Worm (Caenorhabditis elegans) whole organism, L3 larva: ENCODE measurements around the gene F57G9.7.
"Not testable (repeated sequence)": the region's sequence is repeated elsewhere in the genome, so short reads cannot be mapped to it uniquely, and the experiment has no call there.

Experiments
- R02D3.7 ChIP-seq: fragments of 150-350 bp; optimal IDR thresholded peaks from 2 replicates; lab custom pipeline; 2014; ENCODE audit warnings: missing biosample characterization, missing genetic modification characterization
- ZK546.5 ChIP-seq: sonication (generic microtip); optimal IDR thresholded peaks from 2 replicates; lab custom pipeline; 2017; ENCODE audit warnings: missing biosample characterization, missing genetic modification characterization
- aly-2 ChIP-seq: fragments of 150-350 bp; optimal IDR thresholded peaks from 2 replicates; lab custom pipeline; 2014; ENCODE audit warnings: missing biosample characterization, missing genetic modification characterization
- ceh-16 ChIP-seq: sonication (generic microtip); optimal IDR thresholded peaks from 2 replicates; lab custom pipeline; 2017; ENCODE audit warnings: missing biosample characterization, missing genetic modification characterization
- ceh-28 ChIP-seq: fragments of 150-350 bp; optimal IDR thresholded peaks from 2 replicates; lab custom pipeline; 2014; ENCODE audit warnings: missing biosample characterization, missing genetic modification reagents, missing genetic modification characterization
- ceh-9 ChIP-seq: sonication (generic microtip); optimal IDR thresholded peaks from 2 replicates; lab custom pipeline; 2018; ENCODE audit warnings: missing biosample characterization, missing genetic modification characterization
- daf-12 ChIP-seq: fragments of 150-350 bp; optimal IDR thresholded peaks from 2 replicates; lab custom pipeline; 2014; ENCODE audit warnings: missing biosample characterization, missing genetic modification reagents, missing genetic modification characterization
- egl-27 ChIP-seq: sonication (generic microtip); optimal IDR thresholded peaks from 4 replicates; lab custom pipeline; 2017; ENCODE audit warnings: missing biosample characterization, missing genetic modification reagents, missing genetic modification characterization
- elt-1 ChIP-seq: fragments of 150-350 bp; optimal IDR thresholded peaks from 2 replicates; lab custom pipeline; 2014; ENCODE audit warnings: missing biosample characterization, missing genetic modification characterization
- elt-2 ChIP-seq: sonication (generic microtip); optimal IDR thresholded peaks from 2 replicates; lab custom pipeline; 2016; ENCODE audit warnings: missing genetic modification reagents, mild to moderate bottlenecking, missing genetic modification characterization, missing compliant biosample characterization
- elt-3 ChIP-seq, 3 experiments: fragments of 150-350 bp in 1 of 3; sonication (generic microtip) in 2 of 3; optimal IDR thresholded peaks; 2 replicates in 2 of 3; 4 replicates in 1 of 3; lab custom pipeline; 2014 to 2017; ENCODE audit warnings: missing biosample characterization in 3 of 3, missing genetic modification characterization in 3 of 3
- fkh-10 ChIP-seq: sonication (generic microtip); optimal IDR thresholded peaks from 2 replicates; lab custom pipeline; 2017; ENCODE audit warnings: missing biosample characterization, missing genetic modification reagents, missing genetic modification characterization
- fkh-2 ChIP-seq: fragments of 150-350 bp; optimal IDR thresholded peaks from 2 replicates; lab custom pipeline; 2014; ENCODE audit warnings: missing biosample characterization, missing genetic modification reagents, missing genetic modification characterization
- hmg-11 ChIP-seq: sonication (generic microtip); optimal IDR thresholded peaks from 2 replicates; lab custom pipeline; 2016; ENCODE audit warnings: missing genetic modification characterization, missing compliant biosample characterization
- jun-1 ChIP-seq: fragments of 150-350 bp; optimal IDR thresholded peaks from 2 replicates; lab custom pipeline; 2014; ENCODE audit warnings: missing biosample characterization, missing genetic modification reagents, missing genetic modification characterization
- lin-15B ChIP-seq: fragments of 150-350 bp; optimal IDR thresholded peaks from 2 replicates; lab custom pipeline; 2014; ENCODE audit warnings: missing biosample characterization, missing genetic modification characterization
- lin-39 ChIP-seq: fragments of 150-350 bp; optimal IDR thresholded peaks from 2 replicates; lab custom pipeline; 2018; ENCODE audit warnings: missing biosample characterization, missing genetic modification reagents, missing genetic modification characterization
- lsy-12 ChIP-seq: sonication (generic microtip); optimal IDR thresholded peaks from 2 replicates; lab custom pipeline; 2016; ENCODE audit warnings: mild to moderate bottlenecking, missing genetic modification characterization, missing compliant biosample characterization
- nfya-1 ChIP-seq: sonication (generic microtip); optimal IDR thresholded peaks from 2 replicates; lab custom pipeline; 2017; ENCODE audit warnings: missing genetic modification characterization, mild to moderate bottlenecking, missing compliant biosample characterization, antibody characterized with exemption, moderate library complexity; ENCODE audit not compliant: insufficient read depth
- nhr-11 ChIP-seq: fragments of 150-350 bp; optimal IDR thresholded peaks from 2 replicates; lab custom pipeline; 2014; ENCODE audit warnings: missing biosample characterization, missing genetic modification characterization
- nhr-12 ChIP-seq: fragments of 150-350 bp; optimal IDR thresholded peaks from 2 replicates; lab custom pipeline; 2014; ENCODE audit warnings: missing biosample characterization, missing genetic modification characterization
- nhr-23 ChIP-seq: fragments of 150-350 bp; optimal IDR thresholded peaks from 2 replicates; lab custom pipeline; 2014; ENCODE audit warnings: missing biosample characterization, missing genetic modification reagents, missing genetic modification characterization
- nhr-25 ChIP-seq: sonication (generic microtip); optimal IDR thresholded peaks from 2 replicates; lab custom pipeline; 2017; ENCODE audit warnings: missing biosample characterization, missing genetic modification characterization
- nhr-28 ChIP-seq: fragments of 150-350 bp; optimal IDR thresholded peaks from 2 replicates; lab custom pipeline; 2014; ENCODE audit warnings: missing biosample characterization, missing genetic modification characterization
- nhr-43 ChIP-seq: sonication (generic microtip); optimal IDR thresholded peaks from 2 replicates; lab custom pipeline; 2016; ENCODE audit warnings: mild to moderate bottlenecking, missing genetic modification characterization, missing compliant biosample characterization; ENCODE audit not compliant: poor library complexity, severe bottlenecking
- nhr-67 ChIP-seq: fragments of 150-350 bp; optimal IDR thresholded peaks from 2 replicates; lab custom pipeline; 2014; ENCODE audit warnings: missing biosample characterization, missing genetic modification characterization
- nhr-76 ChIP-seq: fragments of 150-350 bp; sonication (generic microtip); optimal IDR thresholded peaks from 5 replicates; lab custom pipeline; 2014; ENCODE audit warnings: missing biosample characterization, missing genetic modification characterization
- nhr-77 ChIP-seq: fragments of 150-350 bp; optimal IDR thresholded peaks from 2 replicates; lab custom pipeline; 2014; ENCODE audit warnings: missing biosample characterization, missing genetic modification characterization
- pha-4 ChIP-seq: fragments of 150-350 bp; optimal IDR thresholded peaks from 2 replicates; lab custom pipeline; 2014; ENCODE audit warnings: missing biosample characterization, missing genetic modification reagents, missing genetic modification characterization
- pqm-1 ChIP-seq: fragments of 150-350 bp; optimal IDR thresholded peaks from 2 replicates; lab custom pipeline; 2017; ENCODE audit warnings: missing biosample characterization, missing genetic modification characterization, inconsistent platforms
- sea-2 ChIP-seq: fragments of 150-350 bp; sonication (generic microtip); optimal IDR thresholded peaks from 4 replicates; lab custom pipeline; 2014; ENCODE audit warnings: missing biosample characterization, missing genetic modification reagents, missing genetic modification characterization
- skn-1 ChIP-seq: fragments of 150-350 bp; optimal IDR thresholded peaks from 2 replicates; lab custom pipeline; 2014; ENCODE audit warnings: missing biosample characterization, missing genetic modification characterization
- tbx-2 ChIP-seq: sonication (generic microtip); optimal IDR thresholded peaks from 2 replicates; lab custom pipeline; 2016; ENCODE audit warnings: mild to moderate bottlenecking, missing genetic modification characterization, missing compliant biosample characterization
- zag-1 ChIP-seq: fragments of 150-350 bp; optimal IDR thresholded peaks from 2 replicates; lab custom pipeline; 2014; ENCODE audit warnings: missing biosample characterization, missing genetic modification characterization
- ztf-11 ChIP-seq: fragments of 150-350 bp; optimal IDR thresholded peaks from 2 replicates; lab custom pipeline; 2014; ENCODE audit warnings: missing biosample characterization, missing genetic modification characterization
- ztf-4 ChIP-seq: fragments of 150-350 bp; optimal IDR thresholded peaks from 2 replicates; lab custom pipeline; 2014; ENCODE audit warnings: missing biosample characterization, missing genetic modification characterization

Gene F57G9.7

DNA sequence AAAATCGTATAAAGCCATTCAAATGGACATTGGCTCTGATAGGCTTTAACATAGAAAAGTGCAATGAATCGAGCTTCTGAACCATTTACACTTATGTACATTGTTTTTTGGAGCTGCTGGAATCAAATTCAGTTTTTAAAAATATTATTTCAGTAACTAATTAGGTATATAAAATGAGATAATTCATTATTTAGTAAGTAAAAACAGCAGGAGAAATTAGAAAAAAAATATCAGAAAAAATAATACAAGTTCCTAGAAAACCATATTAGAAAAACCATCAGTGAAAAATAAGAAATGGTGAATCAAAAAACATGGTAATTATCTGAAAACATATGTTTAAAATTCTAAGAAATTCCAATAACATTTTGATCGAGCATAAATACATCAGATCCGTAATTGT, at the start of gene F57G9.7:
Gene F57G9.7, minus strand, starts transcription at position 101 of the 400 bp plus-strand sequence.
- TF ChIP-seq aly-2 (tag; lab: Kevin White, UChicago) (no peak), elt-3 (tag; optimal IDR thresholded peaks at IDR 0.05; lab: Kevin White, UChicago) (no peak), R02D3.7 (tag; lab: Kevin White, UChicago) (no peak), lsy-12 (tag; lab: Kevin White, UChicago) (no peak), fkh-2 (tag; lab: Kevin White, UChicago) (no peak), zag-1 (tag; lab: Kevin White, UChicago) (no peak), skn-1 (tag; lab: Kevin White, UChicago) (no peak), nhr-12 (no peak), fkh-10 (GFP tag; lab: Kevin White, UChicago) (no peak), pqm-1 (tag; lab: Kevin White, UChicago) (no peak), nhr-43 (tag; lab: Kevin White, UChicago) (no peak), ceh-16 (tag; lab: Kevin White, UChicago) (no peak), elt-2 (tag; lab: Kevin White, UChicago) (no peak), ztf-11 (tag; lab: Kevin White, UChicago) (no peak), nhr-77 (no peak), nhr-11 (tag; lab: Kevin White, UChicago) (no peak), lin-39 (tag; lab: Kevin White, UChicago) (no peak)

ce11 chrII:12444679-12445376, 47.3 kb upstream of the F57G9.7 start, which contains the start of the genes W05H5.1 and pitr-6:
Gene W05H5.1 (minus strand): TSS chrII:12444779.
Gene pitr-6 (plus strand): TSS chrII:12445326.
- no peak for TF ChIP-seq lin-15B (tag; lab: Kevin White, UChicago)
- no peak for TF ChIP-seq ceh-28 (tag; lab: Kevin White, UChicago)
- no peak for TF ChIP-seq nhr-25
- TF ChIP-seq lin-39 (tag; lab: Kevin White, UChicago), result no peak
- no peak for TF ChIP-seq ZK546.5
- TF ChIP-seq ztf-11 (tag; lab: Kevin White, UChicago), result no peak
- TF ChIP-seq nhr-28, result no peak
- no peak for TF ChIP-seq nhr-43 (tag; lab: Kevin White, UChicago)
- no peak for TF ChIP-seq nhr-67 (tag; lab: Kevin White, UChicago)
- TF ChIP-seq nfya-1 (tag; lab: Kevin White, UChicago), result no peak
- no peak for TF ChIP-seq hmg-11
- no peak for TF ChIP-seq nhr-76 (tag; lab: Kevin White, UChicago)
- TF ChIP-seq daf-12 (tag; lab: Kevin White, UChicago), result no peak
- TF ChIP-seq tbx-2 (tag; lab: Kevin White, UChicago), result no peak

DNA sequence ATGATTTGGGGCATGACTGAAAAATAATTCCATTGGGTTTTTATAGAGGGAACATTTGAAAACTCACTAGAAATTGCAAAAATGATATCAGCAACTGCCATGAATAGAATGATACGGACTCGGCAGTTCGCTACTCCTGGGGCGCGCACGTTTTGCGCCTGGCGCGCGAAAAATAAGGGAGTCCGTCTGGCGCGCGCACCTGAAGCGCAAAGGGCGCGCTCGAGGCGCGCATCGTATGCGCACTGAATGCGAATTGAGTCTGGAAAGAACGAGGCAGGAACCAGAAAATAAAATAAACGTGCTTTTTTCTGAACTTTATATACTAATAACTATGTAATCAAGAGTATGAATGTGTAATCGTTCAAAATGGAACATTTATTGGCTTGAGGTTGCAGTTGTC, 43.6 kb upstream of the F57G9.7 start, which contains the start of gene Y57A10C.10:
Gene Y57A10C.10, minus strand, starts transcription at position 101 of the 400 bp plus-strand sequence.
- TF ChIP-seq ceh-28 (tag; lab: Kevin White, UChicago); jun-1 (tag; lab: Kevin White, UChicago); nhr-12: not testable (repeated sequence)

- TF ChIP-seq aly-2 (tag; lab: Kevin White, UChicago), result no peak
- no peak for TF ChIP-seq ceh-9 (tag; lab: Kevin White, UChicago)
- no peak for TF ChIP-seq elt-2 (tag; lab: Kevin White, UChicago)
- TF ChIP-seq ztf-4, result no peak
- no peak for TF ChIP-seq sea-2
- TF ChIP-seq R02D3.7 (tag; lab: Kevin White, UChicago), result no peak
- TF ChIP-seq elt-1, result no peak
- TF ChIP-seq pha-4 (tag; lab: Kevin White, UChicago), result no peak
- no peak for TF ChIP-seq egl-27
- no peak for TF ChIP-seq nhr-23
- TF ChIP-seq jun-1 (tag; lab: Kevin White, UChicago), result no peak
- TF ChIP-seq, all 47 proteins: peak for 0
These were observed 40.9 kb upstream of the F57G9.7 start, which contains the start of gene Y57A10C.9 for ce11 chrII:12438441-12438840. Gene Y57A10C.9 (minus strand): TSS chrII:12438541.
